Worm (Caenorhabditis elegans) whole organism, mixed stage, embryonic: ENCODE results near the gene dao-4.

Experiments used
- ceh-83 ChIP-seq: fragments of 200-800 bp; sonication (Bioruptor generic); optimal IDR thresholded peaks from 2 replicates; lab custom pipeline; 2018; ENCODE audit warnings: mild to moderate bottlenecking, missing genetic modification characterization, missing compliant biosample characterization
- sem-2 ChIP-seq: fragments of 200-800 bp; sonication (Bioruptor generic); optimal IDR thresholded peaks from 2 replicates; lab custom pipeline; 2018; ENCODE audit warnings: mild to moderate bottlenecking, missing genetic modification characterization, missing compliant biosample characterization

The dao-4 gene

DNA sequence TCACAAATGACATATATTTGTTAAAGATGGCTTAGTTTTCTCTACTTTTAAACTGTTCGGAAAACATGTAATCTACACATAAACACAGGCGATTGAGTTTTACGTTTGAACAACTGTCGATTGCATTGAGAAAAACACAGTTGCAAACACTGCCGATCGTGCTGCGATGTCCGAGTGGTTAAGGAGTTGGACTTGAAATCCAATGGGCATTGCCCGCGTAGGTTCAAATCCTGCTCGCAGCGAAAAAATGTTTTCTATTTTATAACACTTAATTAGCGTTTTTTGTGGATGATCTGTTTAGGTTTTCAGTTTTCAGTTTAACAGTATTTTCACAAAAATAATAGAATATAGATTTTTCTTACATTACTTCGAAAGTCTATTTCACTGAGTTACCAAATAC, 49.2 kb downstream of the dao-4 start:
- TF ChIP-seq ceh-83 (GFP tag; lab: Kevin White, UChicago) (peak; percentile 22), sem-2 (GFP tag; lab: Kevin White, UChicago) (no peak)
